Fruit fly (Drosophila melanogaster): ENCODE data around the gene bowl.

bowl gene

DNA sequence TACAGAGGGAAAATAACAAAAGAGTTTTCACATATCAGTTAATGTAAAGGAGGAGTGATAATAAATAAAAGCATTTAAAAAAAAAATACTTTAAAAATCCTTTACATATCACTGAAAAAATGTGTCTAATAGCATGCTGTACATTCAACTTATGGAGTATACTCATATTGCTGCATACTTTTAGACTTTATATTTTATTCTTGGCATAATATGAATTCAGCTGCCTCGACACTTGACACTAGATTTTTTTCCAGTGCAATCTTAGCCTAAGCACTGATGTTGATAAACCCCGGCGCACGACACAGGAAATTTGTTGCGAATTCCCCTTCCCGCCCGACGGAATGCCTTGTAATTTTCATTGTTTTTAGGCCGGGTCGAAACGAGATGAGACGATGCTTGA is 31.1 kb upstream of the bowl start (continued):
- TF ChIP-seq ham (GFP tag; IDR thresholded peaks at IDR 0.05) (no peak), CG7839 (tag; optimal IDR thresholded peaks at IDR 0.05) (peak; percentile 46), chn (GFP tag; optimal IDR thresholded peaks at IDR 0.05) (no peak), crp (GFP tag; optimal IDR thresholded peaks at IDR 0.05) (no peak), pzg (GFP tag; optimal IDR thresholded peaks at IDR 0.05) (no peak), maf-S (GFP tag; optimal IDR thresholded peaks at IDR 0.05) (no peak), hth (optimal IDR thresholded peaks at IDR 0.05) (no peak), CG8478 (optimal IDR thresholded peaks at IDR 0.05) (no peak), cg (GFP tag; optimal IDR thresholded peaks at IDR 0.05) (no peak), nmo (GFP tag; optimal IDR thresholded peaks at IDR 0.05) (no peak), dmrt11E (tag; optimal IDR thresholded peaks at IDR 0.05) (no peak), CrebB (tag; optimal IDR thresholded peaks at IDR 0.05) (no peak), Ets65A (GFP tag) (no peak), Aef1 (GFP tag; IDR thresholded peaks at IDR 0.05) (no peak), onecut (GFP tag; IDR thresholded peaks at IDR 0.05) (no peak), ato (GFP tag; IDR thresholded peaks at IDR 0.05; ENCODE audit: partially characterized antibody) (no peak), CG13624 (GFP tag; optimal IDR thresholded peaks at IDR 0.05) (no peak), wek (GFP tag; optimal IDR thresholded peaks at IDR 0.05) (no peak), CG10654 (GFP tag; optimal IDR thresholded peaks at IDR 0.05) (no peak), sisA (GFP tag; IDR thresholded peaks at IDR 0.05) (no peak), insv (GFP tag; optimal IDR thresholded peaks at IDR 0.05) (no peak), row (GFP tag; IDR thresholded peaks at IDR 0.05) (peak; percentile 52; the same call in 2 of the 3 replicates), sr (GFP tag; IDR thresholded peaks at IDR 0.05) (no peak), Pdp1 (GFP tag; optimal IDR thresholded peaks at IDR 0.05) (no peak), trem (tag; optimal IDR thresholded peaks at IDR 0.05) (no peak), PHDP (tag; optimal IDR thresholded peaks at IDR 0.05) (peak; percentile 23), gsb-n (tag; optimal IDR thresholded peaks at IDR 0.05) (no peak), Sox102F (GFP tag; optimal IDR thresholded peaks at IDR 0.05) (peak; percentile 29), jing (GFP tag; optimal IDR thresholded peaks at IDR 0.05) (no peak), exex (tag; optimal IDR thresholded peaks at IDR 0.05) (no peak), CG12942 (GFP tag; optimal IDR thresholded peaks at IDR 0.05) (no peak), jumu (GFP tag; optimal IDR thresholded peaks at IDR 0.05) (no peak), CG1233 (GFP tag; optimal IDR thresholded peaks at IDR 0.05) (no peak), Atf-2 (GFP tag; optimal IDR thresholded peaks at IDR 0.05) (no peak), Rfx (GFP tag; IDR thresholded peaks at IDR 0.05) (peak; percentile 25), gfzf (GFP tag; optimal IDR thresholded peaks at IDR 0.05) (no peak), otp (GFP tag; IDR thresholded peaks at IDR 0.05) (no peak), seq (GFP tag; IDR thresholded peaks at IDR 0.05) (no peak), zen2 (GFP tag; IDR thresholded peaks at IDR 0.05; ENCODE audit: partially characterized antibody) (no peak), CG17361 (GFP tag; IDR thresholded peaks at IDR 0.05) (no peak), Bgb (GFP tag; IDR thresholded peaks at IDR 0.05; ENCODE audit: partially characterized antibody) (no peak), CG31224 (GFP tag; IDR thresholded peaks at IDR 0.05) (no peak), croc (GFP tag; conservative IDR thresholded peaks at IDR 0.05) (no peak), bigmax (GFP tag; optimal IDR thresholded peaks at IDR 0.05) (no peak), tna (GFP tag; IDR thresholded peaks at IDR 0.05; ENCODE audit: partially characterized antibody) (no peak), vfl (GFP tag; optimal IDR thresholded peaks at IDR 0.05) (no peak), CG14014 (GFP tag; IDR thresholded peaks at IDR 0.05) (no peak), sqz (GFP tag; optimal IDR thresholded peaks at IDR 0.05) (no peak), CG4328 (GFP tag; optimal IDR thresholded peaks at IDR 0.05) (no peak), lbe (GFP tag; optimal IDR thresholded peaks at IDR 0.05) (no peak), cad (GFP tag; optimal IDR thresholded peaks at IDR 0.05) (no peak), pros (GFP tag; optimal IDR thresholded peaks at IDR 0.05) (no peak)

Data from whole organism, embryonic.